Worm (Caenorhabditis elegans) whole organism, young adult: Measurements from ENCODE around the gene nhr-48.

Experiments used
- B0035.1 ChIP-seq: sonication (generic microtip); optimal IDR thresholded peaks from 2 replicates; lab custom pipeline; 2016; ENCODE audit warnings: missing genetic modification characterization, mild to moderate bottlenecking, missing compliant biosample characterization, missing genotype, missing genetic modification reagents
- B0336.3 ChIP-seq: fragments of 200-800 bp; sonication (Bioruptor generic); IDR thresholded peaks from 2 replicates; pipeline ENCODE4 v1.3.6; 2022; ENCODE audit warnings: missing genetic modification characterization, missing compliant biosample characterization
- C06A6.2 ChIP-seq: fragments of 200-800 bp; sonication (Bioruptor generic); conservative IDR thresholded peaks from 2 replicates; pipeline ENCODE4 v1.3.6; 2022; ENCODE audit warnings: missing genetic modification characterization, missing compliant biosample characterization
- C17E4.6 ChIP-seq: fragments of 200-800 bp; sonication (Bioruptor generic); IDR thresholded peaks from 2 replicates; pipeline ENCODE4 v1.3.6; 2022; ENCODE audit warnings: missing genetic modification reagents, missing genetic modification characterization, missing compliant biosample characterization
- F10E7.11 ChIP-seq: sonication (generic microtip); optimal IDR thresholded peaks from 2 replicates; lab custom pipeline; 2017; ENCODE audit warnings: mild to moderate bottlenecking, missing genetic modification characterization, moderate library complexity, missing compliant biosample characterization
- F22D6.2 ChIP-seq: sonication (generic microtip); optimal IDR thresholded peaks from 2 replicates; lab custom pipeline; 2016; ENCODE audit warnings: mild to moderate bottlenecking, missing genetic modification characterization, missing compliant biosample characterization
- F33H1.4 ChIP-seq: fragments of 200-800 bp; sonication (Bioruptor generic); IDR thresholded peaks from 2 replicates; pipeline ENCODE4 v1.3.6; 2022; ENCODE audit warnings: missing genetic modification reagents, missing genetic modification characterization, missing compliant biosample characterization
- F39B2.1 ChIP-seq: fragments of 200-800 bp; sonication (Bioruptor generic); IDR thresholded peaks from 2 replicates; pipeline ENCODE4 v1.3.6; 2022; ENCODE audit warnings: missing genetic modification reagents, missing genetic modification characterization, missing compliant biosample characterization
- K12H6.12 ChIP-seq: fragments of 200-800 bp; sonication (Bioruptor generic); optimal IDR thresholded peaks from 2 replicates; lab custom pipeline; 2018; ENCODE audit warnings: mild to moderate bottlenecking, missing genetic modification characterization, missing compliant biosample characterization
- Y53G8AR.9 ChIP-seq: fragments of 200-800 bp; sonication (Bioruptor generic); conservative IDR thresholded peaks from 2 replicates; pipeline ENCODE4 v1.3.6; 2022; ENCODE audit warnings: missing genetic modification reagents, missing genetic modification characterization, missing compliant biosample characterization
- ZK185.1 ChIP-seq: sonication (generic microtip); optimal IDR thresholded peaks from 2 replicates; lab custom pipeline; 2016; ENCODE audit warnings: mild to moderate bottlenecking, missing genetic modification characterization, missing compliant biosample characterization; ENCODE audit not compliant: poor library complexity, severe bottlenecking
- atf-7 ChIP-seq: sonication (generic microtip); optimal IDR thresholded peaks from 2 replicates; lab custom pipeline; 2017; ENCODE audit warnings: mild to moderate bottlenecking, missing genetic modification characterization, missing compliant biosample characterization
- athp-1 ChIP-seq: sonication (generic microtip); optimal IDR thresholded peaks from 2 replicates; lab custom pipeline; 2017; ENCODE audit warnings: mild to moderate bottlenecking, missing genetic modification characterization, missing compliant biosample characterization
- attf-5 ChIP-seq: fragments of 200-800 bp; sonication (Bioruptor generic); optimal IDR thresholded peaks from 2 replicates; lab custom pipeline; 2018; ENCODE audit warnings: mild to moderate bottlenecking, missing genetic modification characterization, missing compliant biosample characterization
- attf-6 ChIP-seq: fragments of 200-800 bp; sonication (Bioruptor generic); IDR thresholded peaks from 2 replicates; pipeline ENCODE4 v1.3.6; 2022; ENCODE audit warnings: missing genetic modification reagents, missing genetic modification characterization, missing compliant biosample characterization
- ceh-27 ChIP-seq: fragments of 200-800 bp; sonication (Bioruptor generic); optimal IDR thresholded peaks from 2 replicates; lab custom pipeline; 2018; ENCODE audit warnings: mild to moderate bottlenecking, missing genetic modification characterization, moderate library complexity, missing compliant biosample characterization
- ceh-40 ChIP-seq: fragments of 200-800 bp; sonication (Bioruptor generic); IDR thresholded peaks from 2 replicates; pipeline ENCODE4 v1.3.6; 2022; ENCODE audit warnings: missing genetic modification characterization, missing compliant biosample characterization
- ceh-79 ChIP-seq: sonication (generic microtip); optimal IDR thresholded peaks from 2 replicates; lab custom pipeline; 2017; ENCODE audit warnings: mild to moderate bottlenecking, missing genetic modification characterization, missing compliant biosample characterization
- die-1 ChIP-seq: sonication (generic microtip); optimal IDR thresholded peaks from 2 replicates; lab custom pipeline; 2016; ENCODE audit warnings: missing genotype, mild to moderate bottlenecking, missing genetic modification characterization, missing compliant biosample characterization
- dox-1 ChIP-seq: fragments of 200-800 bp; sonication (Bioruptor generic); IDR thresholded peaks from 2 replicates; pipeline ENCODE4 v1.3.6; 2022; ENCODE audit warnings: missing genetic modification reagents, missing genetic modification characterization, missing compliant biosample characterization
- dpff-1 ChIP-seq: sonication (generic microtip); optimal IDR thresholded peaks from 2 replicates; lab custom pipeline; 2017; ENCODE audit warnings: mild to moderate bottlenecking, missing genetic modification characterization, missing compliant biosample characterization
- egrh-3 ChIP-seq: fragments of 200-800 bp; sonication (Bioruptor generic); IDR thresholded peaks from 2 replicates; pipeline ENCODE4 v1.3.6; 2022; ENCODE audit warnings: missing genetic modification reagents, missing genetic modification characterization, missing compliant biosample characterization
- fkh-3 ChIP-seq: sonication (generic microtip); optimal IDR thresholded peaks from 2 replicates; lab custom pipeline; 2016; ENCODE audit warnings: mild to moderate bottlenecking, missing genetic modification characterization, missing compliant biosample characterization
- gei-17 ChIP-seq: fragments of 200-800 bp; sonication (Bioruptor generic); optimal IDR thresholded peaks from 2 replicates; lab custom pipeline; 2018; ENCODE audit warnings: mild to moderate bottlenecking, missing genetic modification characterization, missing compliant biosample characterization
- hmg-1.2 ChIP-seq: fragments of 200-800 bp; sonication (Bioruptor generic); IDR thresholded peaks from 2 replicates; pipeline ENCODE4 v1.3.6; 2022; ENCODE audit warnings: missing genetic modification reagents, missing genetic modification characterization, missing compliant biosample characterization
- hsf-1 ChIP-seq: fragments of 200-800 bp; sonication (Bioruptor generic); IDR thresholded peaks from 2 replicates; pipeline ENCODE4 v1.3.6; 2022; ENCODE audit warnings: missing genetic modification reagents, missing genetic modification characterization, missing compliant biosample characterization
- lag-1 ChIP-seq: fragments of 200-800 bp; sonication (Bioruptor generic); IDR thresholded peaks from 2 replicates; pipeline ENCODE4 v1.3.6; 2022; ENCODE audit warnings: missing genetic modification reagents, missing genetic modification characterization, missing compliant biosample characterization
- let-526 ChIP-seq: fragments of 200-800 bp; sonication (Bioruptor generic); IDR thresholded peaks from 2 replicates; pipeline ENCODE4 v1.3.6; 2022; ENCODE audit warnings: missing genetic modification reagents, missing genetic modification characterization, missing compliant biosample characterization
- lin-54 ChIP-seq: fragments of 200-800 bp; sonication (Bioruptor generic); optimal IDR thresholded peaks from 2 replicates; lab custom pipeline; 2018; ENCODE audit warnings: mild to moderate bottlenecking, missing genetic modification characterization, missing compliant biosample characterization
- lir-1 ChIP-seq: fragments of 200-800 bp; sonication (Bioruptor generic); conservative IDR thresholded peaks from 2 replicates; pipeline ENCODE4 v1.3.6; 2022; ENCODE audit warnings: missing genetic modification reagents, missing genetic modification characterization, missing compliant biosample characterization
- madf-6 ChIP-seq: fragments of 200-800 bp; sonication (Bioruptor generic); IDR thresholded peaks from 2 replicates; pipeline ENCODE4 v1.3.6; 2022; ENCODE audit warnings: missing genetic modification reagents, missing genetic modification characterization, missing compliant biosample characterization
- mcd-1 ChIP-seq: fragments of 200-800 bp; sonication (Bioruptor generic); IDR thresholded peaks from 2 replicates; pipeline ENCODE4 v1.3.6; 2022; ENCODE audit warnings: missing genetic modification reagents, missing genetic modification characterization, missing compliant biosample characterization
- nfyb-1 ChIP-seq: fragments of 200-800 bp; sonication (Bioruptor generic); IDR thresholded peaks from 2 replicates; pipeline ENCODE4 v1.3.6; 2022; ENCODE audit warnings: missing genetic modification reagents, missing genetic modification characterization, missing compliant biosample characterization
- nhr-120 ChIP-seq: fragments of 200-800 bp; sonication (Bioruptor generic); IDR thresholded peaks from 2 replicates; pipeline ENCODE4 v1.3.6; 2022; ENCODE audit warnings: missing genetic modification characterization, missing compliant biosample characterization
- rcor-1 ChIP-seq: fragments of 200-800 bp; sonication (Bioruptor generic); IDR thresholded peaks from 2 replicates; pipeline ENCODE4 v1.3.6; 2022; ENCODE audit warnings: missing genetic modification reagents, missing genetic modification characterization, missing compliant biosample characterization
- rpc-1 ChIP-seq, 2 experiments: fragments of 150-350 bp in 1 of 2; sonication (generic microtip) in 1 of 2; optimal IDR thresholded peaks; 2 replicates each; lab custom pipeline; 2014 to 2018; ENCODE audit warnings: missing biosample characterization in 1 of 2, missing genetic modification characterization in 1 of 2, missing genetic modification reagents in 1 of 2, missing genotype in 1 of 2
- sea-2 ChIP-seq: fragments of 200-800 bp; sonication (Bioruptor generic); IDR thresholded peaks from 2 replicates; pipeline ENCODE4 v1.3.6; 2022; ENCODE audit warnings: missing genetic modification characterization, missing compliant biosample characterization
- snpc-1.3 ChIP-seq: sonication (generic microtip); optimal IDR thresholded peaks from 2 replicates; lab custom pipeline; 2017; ENCODE audit warnings: missing genetic modification characterization, mild to moderate bottlenecking, missing compliant biosample characterization, antibody characterized with exemption, moderate library complexity, missing genotype, missing genetic modification reagents; ENCODE audit not compliant: insufficient read depth
- snpc-3.4 ChIP-seq: sonication (generic microtip); optimal IDR thresholded peaks from 2 replicates; lab custom pipeline; 2017; ENCODE audit warnings: missing genetic modification characterization, mild to moderate bottlenecking, missing compliant biosample characterization, antibody characterized with exemption, moderate library complexity, missing genotype, missing genetic modification reagents
- snpc-4 ChIP-seq, 5 experiments: fragments of 150-350 bp in 1 of 5; sonication (generic microtip) in 4 of 5; optimal IDR thresholded peaks; 2 replicates each; lab custom pipeline; 2014 to 2018; ENCODE audit warnings: missing genetic modification characterization in 5 of 5, missing biosample characterization in 3 of 5, antibody characterized with exemption in 2 of 5, mild to moderate bottlenecking in 2 of 5, missing compliant biosample characterization in 2 of 5, missing genotype in 2 of 5, moderate library complexity in 2 of 5, missing genetic modification reagents in 1 of 5
- somi-1 ChIP-seq: fragments of 200-800 bp; sonication (Bioruptor generic); optimal IDR thresholded peaks from 2 replicates; lab custom pipeline; 2018; ENCODE audit warnings: mild to moderate bottlenecking, missing genetic modification characterization, missing compliant biosample characterization
- tbp1 ChIP-seq: fragments of 200-800 bp; sonication (Bioruptor generic); optimal IDR thresholded peaks from 2 replicates; lab custom pipeline; 2018; ENCODE audit warnings: mild to moderate bottlenecking, missing genetic modification characterization, missing compliant biosample characterization
- unc-130 ChIP-seq: sonication (generic microtip); optimal IDR thresholded peaks from 2 replicates; lab custom pipeline; 2016; ENCODE audit warnings: missing genetic modification reagents, missing genetic modification characterization, missing compliant biosample characterization
- xnd-1 ChIP-seq: sonication (generic microtip); optimal IDR thresholded peaks from 2 replicates; lab custom pipeline; 2016; ENCODE audit warnings: missing genotype, missing genetic modification reagents, missing genetic modification characterization, missing compliant biosample characterization
- ztf-25 ChIP-seq: fragments of 200-800 bp; sonication (Bioruptor generic); IDR thresholded peaks from 2 replicates; pipeline ENCODE4 v1.3.6; 2022; ENCODE audit warnings: missing genetic modification reagents, missing genetic modification characterization, missing compliant biosample characterization
- ztf-6 ChIP-seq: fragments of 200-800 bp; sonication (Bioruptor generic); IDR thresholded peaks from 2 replicates; pipeline ENCODE4 v1.3.6; 2022; ENCODE audit warnings: missing genetic modification reagents, missing genetic modification characterization, missing compliant biosample characterization

nhr-48 gene

ce11 chrX:15707366-15707892 is 584 bp upstream of the nhr-48 start (continued):
- TF ChIP-seq lin-54 (GFP tag; lab: Kevin White, UChicago), result peak; percentile 4
- peak; percentile 31 for TF ChIP-seq snpc-4 (GFP tag; optimal IDR thresholded peaks at IDR 0.05; lab: Kevin White, UChicago)
- TF ChIP-seq snpc-4 (tag; optimal IDR thresholded peaks at IDR 0.05; lab: Kevin White, UChicago), result peak in 2 of 4 experiments; percentile 38 to 58
- TF ChIP-seq rcor-1, result no peak; the same call in 1 of the 2 replicates
- TF ChIP-seq dox-1 (GFP tag; lab: Robert Waterston, UW), result peak; percentile 83
- peak; percentile 93 for TF ChIP-seq K12H6.12 (tag; lab: Kevin White, UChicago)
- peak; percentile 70 for TF ChIP-seq gei-17 (GFP tag; lab: Kevin White, UChicago)
- TF ChIP-seq mcd-1 (GFP tag; lab: Robert Waterston, UW), result peak; percentile 58
- TF ChIP-seq lir-1 (GFP tag; lab: Robert Waterston, UW), result no peak
- TF ChIP-seq madf-6 (GFP tag; lab: Robert Waterston, UW), result peak; percentile 35; the same call in 1 of the 2 replicates
- peak; percentile 29 for TF ChIP-seq tbp1 (GFP tag; lab: Kevin White, UChicago)
- TF ChIP-seq atf-7 (tag; lab: Kevin White, UChicago), result peak; percentile 83
- peak; percentile 90 for TF ChIP-seq somi-1 (GFP tag; lab: Kevin White, UChicago)
- TF ChIP-seq xnd-1 (tag; lab: Kevin White, UChicago), result no peak
- peak; percentile 80 for TF ChIP-seq ceh-27
- TF ChIP-seq dpff-1 (tag; lab: Kevin White, UChicago), result no peak
- no peak for TF ChIP-seq F10E7.11
- TF ChIP-seq egrh-3, result peak; percentile 91
- 0 out of 2 replicates have a peak, but pooled peaks have one; percentile 67 for TF ChIP-seq Y53G8AR.9 (GFP tag; lab: Robert Waterston, UW)
- peak; percentile 83 for TF ChIP-seq attf-5 (GFP tag; lab: Kevin White, UChicago)
- peak; percentile 74 for TF ChIP-seq hmg-1.2
- TF ChIP-seq let-526, result 0 out of 2 replicates have a peak, but pooled peaks have one; percentile 83
- peak; percentile 76; the same call in 1 of the 2 replicates for TF ChIP-seq ztf-6
- TF ChIP-seq ZK185.1 (tag; lab: Kevin White, UChicago), result peak; percentile 29
- no peak for TF ChIP-seq hsf-1 (GFP tag; lab: Robert Waterston, UW)
- TF ChIP-seq rpc-1 (optimal IDR thresholded peaks at IDR 0.05; lab: Kevin White, UChicago), result no peak
- no peak for TF ChIP-seq rpc-1 (tag; optimal IDR thresholded peaks at IDR 0.05; lab: Kevin White, UChicago)
- peak; percentile 14 for TF ChIP-seq die-1 (tag; lab: Kevin White, UChicago)
- no peak for TF ChIP-seq ceh-79 (tag; lab: Kevin White, UChicago)
- TF ChIP-seq snpc-1.3, result no peak

ce11 chrX:15709594-15709993 is 1.6 kb downstream of the nhr-48 start:
- no peak for TF ChIP-seq F22D6.2 (tag; lab: Kevin White, UChicago)
- no peak for TF ChIP-seq C17E4.6 (GFP tag; lab: Robert Waterston, UW)
- no peak for TF ChIP-seq nfyb-1 (GFP tag; lab: Robert Waterston, UW)
- no peak for TF ChIP-seq K12H6.12 (tag; lab: Kevin White, UChicago)
- TF ChIP-seq snpc-4 (GFP tag; optimal IDR thresholded peaks at IDR 0.05; lab: Kevin White, UChicago), result no peak
- TF ChIP-seq snpc-4 (tag; optimal IDR thresholded peaks at IDR 0.05; lab: Kevin White, UChicago), result peak in 2 of 4 experiments; percentile 4 to 29
- TF ChIP-seq F39B2.1 (GFP tag; lab: Robert Waterston, UW), result no peak
- TF ChIP-seq lag-1 (GFP tag; lab: Robert Waterston, UW), result no peak
- no peak for TF ChIP-seq C06A6.2
- TF ChIP-seq athp-1 (tag; lab: Kevin White, UChicago), result no peak
- TF ChIP-seq fkh-3 (tag; lab: Kevin White, UChicago), result no peak
- no peak for TF ChIP-seq B0035.1 (tag; lab: Kevin White, UChicago)
- TF ChIP-seq rpc-1 (optimal IDR thresholded peaks at IDR 0.05; lab: Kevin White, UChicago), result no peak
- no peak for TF ChIP-seq rpc-1 (tag; optimal IDR thresholded peaks at IDR 0.05; lab: Kevin White, UChicago)
- no peak; the same call in 1 of the 2 replicates for TF ChIP-seq B0336.3 (GFP tag; lab: Robert Waterston, UW)
- no peak for TF ChIP-seq sea-2 (GFP tag; lab: Robert Waterston, UW)
- no peak for TF ChIP-seq ztf-25 (GFP tag; lab: Robert Waterston, UW)
- no peak for TF ChIP-seq ceh-40 (GFP tag; lab: Robert Waterston, UW)
- no peak for TF ChIP-seq snpc-3.4 (tag; lab: Kevin White, UChicago)
- no peak for TF ChIP-seq nhr-120 (GFP tag; lab: Robert Waterston, UW)
- no peak for TF ChIP-seq ceh-79 (tag; lab: Kevin White, UChicago)
- TF ChIP-seq tbp1 (GFP tag; lab: Kevin White, UChicago), result peak; percentile 9
- no peak for TF ChIP-seq F33H1.4
- TF ChIP-seq Y53G8AR.9 (GFP tag; lab: Robert Waterston, UW), result no peak
- no peak for TF ChIP-seq attf-6 (GFP tag; lab: Robert Waterston, UW)
- no peak for TF ChIP-seq unc-130 (GFP tag; lab: Kevin White, UChicago)
